Worm (Caenorhabditis elegans): Measurements from ENCODE around the gene F59F3.6.

DNA sequence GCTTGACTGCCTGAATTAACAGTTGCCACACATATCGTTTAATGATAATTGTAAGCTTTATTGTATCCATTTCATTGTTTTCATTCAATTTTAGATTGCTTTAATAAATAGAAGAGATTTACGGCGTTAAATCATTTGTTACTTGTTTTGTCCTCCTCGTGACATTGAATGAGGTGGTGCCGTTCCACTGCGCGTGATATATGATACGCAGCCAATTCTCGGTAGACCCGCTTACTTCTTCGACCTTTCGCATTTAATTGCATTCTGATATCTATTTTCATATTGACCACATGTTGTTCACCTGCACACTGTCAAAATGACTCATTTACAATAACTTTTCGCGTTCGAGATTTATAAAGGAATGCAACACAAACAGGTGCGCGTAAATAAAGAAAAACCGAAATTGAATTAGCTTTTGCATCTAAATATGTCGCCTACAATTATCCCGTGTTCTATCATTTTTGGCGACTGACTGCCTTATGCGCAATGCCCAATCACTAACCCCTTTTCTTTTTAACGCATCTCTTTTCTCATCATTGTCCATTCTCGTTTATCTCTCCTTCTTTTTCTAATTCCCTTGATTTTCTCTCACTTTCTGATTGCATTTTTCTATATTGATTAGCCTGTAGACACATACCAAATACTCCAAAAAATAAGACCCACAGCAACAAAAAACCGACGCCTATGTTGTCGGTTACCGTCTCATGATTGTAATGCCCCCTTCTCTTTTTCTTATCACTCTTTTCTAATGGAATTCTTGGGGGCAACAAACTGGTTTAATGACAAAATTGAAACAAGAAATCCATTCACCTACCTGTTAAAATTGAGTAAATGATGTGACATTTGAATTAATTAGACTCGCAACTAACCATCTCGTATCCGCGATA lies 15.6 kb upstream of the F59F3.6 start:
- TF ChIP-seq nhr-25 (tag; optimal IDR thresholded peaks at IDR 0.05) (peak; percentile 28), jun-1 (tag; optimal IDR thresholded peaks at IDR 0.05) (no peak), elt-2 (tag; optimal IDR thresholded peaks at IDR 0.05) (no peak), fkh-10 (GFP tag; optimal IDR thresholded peaks at IDR 0.05) (no peak), pha-4 (tag; optimal IDR thresholded peaks at IDR 0.05) (no peak), ama-1 (optimal IDR thresholded peaks at IDR 0.05) (no peak), ceh-28 (tag; optimal IDR thresholded peaks at IDR 0.05) (peak; percentile 25), R02D3.7 (tag; optimal IDR thresholded peaks at IDR 0.05) (no peak), nhr-77 (tag; optimal IDR thresholded peaks at IDR 0.05) (no peak), tbx-2 (tag; optimal IDR thresholded peaks at IDR 0.05) (no peak), nhr-12 (tag; optimal IDR thresholded peaks at IDR 0.05) (no peak)

Data from whole organism, L3 larva.